Fruit fly (Drosophila melanogaster) whole organism, embryonic: ENCODE results near the gene Polr2I.

ENCODE experiments used
- Blimp-1 ChIP-seq: fragments of 200-800 bp; sonication (Bioruptor generic); optimal IDR thresholded peaks from 3 replicates; lab custom pipeline; 2018; ENCODE audit warnings: missing biosample characterization, missing genetic modification characterization, mild to moderate bottlenecking, moderate library complexity, missing genetic modification reagents
- CG11504 ChIP-seq: fragments of 200-800 bp; sonication (Bioruptor generic); optimal IDR thresholded peaks from 3 replicates; lab custom pipeline; 2019; ENCODE audit warnings: missing biosample characterization, mild to moderate bottlenecking, missing genetic modification characterization, moderate library complexity
- CG11695 ChIP-seq: fragments of 200-800 bp; sonication (Bioruptor generic); IDR thresholded peaks from 3 replicates; pipeline ENCODE4 v1.3.6; 2022; ENCODE audit warnings: missing biosample characterization, missing genetic modification characterization
- CG11723 ChIP-seq: fragments of 200-800 bp; sonication (Bioruptor generic); optimal IDR thresholded peaks from 2 replicates; lab custom pipeline; 2017; ENCODE audit warnings: missing biosample characterization, mild to moderate bottlenecking, missing genetic modification characterization
- CG12219 ChIP-seq: fragments of 200-800 bp; sonication (Bioruptor generic); optimal IDR thresholded peaks from 3 replicates; lab custom pipeline; 2018; ENCODE audit warnings: missing biosample characterization, mild to moderate bottlenecking, missing genetic modification characterization
- CG13296 ChIP-seq: fragments of 200-800 bp; sonication (Bioruptor generic); optimal IDR thresholded peaks from 3 replicates; lab custom pipeline; 2018; ENCODE audit warnings: missing biosample characterization, mild to moderate bottlenecking, missing genetic modification characterization
- CG15601 ChIP-seq: fragments of 200-800 bp; sonication (Bioruptor generic); optimal IDR thresholded peaks from 3 replicates; lab custom pipeline; 2019; ENCODE audit warnings: missing biosample characterization, mild to moderate bottlenecking, missing genetic modification characterization, moderate library complexity
- CG17361 ChIP-seq: fragments of 200-800 bp; sonication (Bioruptor generic); IDR thresholded peaks from 3 replicates; pipeline ENCODE4 v1.3.6; 2022; ENCODE audit warnings: missing biosample characterization, missing genetic modification characterization
- CG17829 ChIP-seq: fragments of 200-800 bp; optimal IDR thresholded peaks from 2 replicates; lab custom pipeline; 2019; ENCODE audit warnings: missing biosample characterization, mild to moderate bottlenecking, missing genetic modification characterization, moderate library complexity
- CG18262 ChIP-seq: fragments of 200-800 bp; optimal IDR thresholded peaks from 3 replicates; lab custom pipeline; 2019; ENCODE audit warnings: missing biosample characterization, mild to moderate bottlenecking, missing genetic modification characterization, moderate library complexity
- CG2116 ChIP-seq: fragments of 200-800 bp; sonication (Bioruptor generic); optimal IDR thresholded peaks from 3 replicates; lab custom pipeline; 2018; ENCODE audit warnings: missing biosample characterization, mild to moderate bottlenecking, missing genetic modification characterization
- CG32532 ChIP-seq: fragments of 200-800 bp; sonication (Bioruptor generic); IDR thresholded peaks from 2 replicates; pipeline ENCODE4 v1.3.6; 2022; ENCODE audit warnings: missing biosample characterization, missing genetic modification characterization
- CG3847 ChIP-seq: fragments of 200-800 bp; sonication (Bioruptor generic); IDR thresholded peaks from 2 replicates; pipeline ENCODE4 v1.3.6; 2022; ENCODE audit warnings: missing biosample characterization, missing genetic modification characterization
- CG42726 ChIP-seq: fragments of 200-800 bp; sonication (Bioruptor generic); IDR thresholded peaks from 2 replicates; pipeline ENCODE4 v1.3.6; 2022; ENCODE audit warnings: missing biosample characterization, missing genetic modification characterization; ENCODE audit not compliant: partially characterized antibody
- CG6254 ChIP-seq: fragments of 200-800 bp; sonication (Bioruptor generic); optimal IDR thresholded peaks from 3 replicates; lab custom pipeline; 2017; ENCODE audit warnings: mild to moderate bottlenecking, missing biosample characterization, missing genetic modification reagents, missing genetic modification characterization
- CG6813 ChIP-seq: fragments of 200-800 bp; sonication (Bioruptor generic); optimal IDR thresholded peaks from 2 replicates; lab custom pipeline; 2017; ENCODE audit warnings: missing biosample characterization, missing genetic modification characterization, mild to moderate bottlenecking, moderate library complexity, missing genetic modification reagents
- CG7556 ChIP-seq: fragments of 200-800 bp; sonication (Bioruptor generic); optimal IDR thresholded peaks from 2 replicates; lab custom pipeline; 2017; ENCODE audit warnings: missing biosample characterization, mild to moderate bottlenecking, missing genetic modification characterization
- CG8281 ChIP-seq: fragments of 200-800 bp; sonication (Bioruptor generic); optimal IDR thresholded peaks from 2 replicates; lab custom pipeline; 2018; ENCODE audit warnings: missing biosample characterization, mild to moderate bottlenecking, missing genetic modification characterization, moderate library complexity
- CG8290 ChIP-seq, 3 experiments: fragments of 200-800 bp; sonication (Bioruptor generic); optimal IDR thresholded peaks; 2 replicates each; lab custom pipeline; 2016 to 2019; ENCODE audit warnings: missing biosample characterization in 3 of 3, missing genetic modification characterization in 3 of 3, mild to moderate bottlenecking in 2 of 3, moderate library complexity in 1 of 3
- CoRest ChIP-seq: fragments of 200-800 bp; sonication (Bioruptor generic); optimal IDR thresholded peaks from 3 replicates; lab custom pipeline; 2018; ENCODE audit warnings: missing biosample characterization, mild to moderate bottlenecking, missing genetic modification characterization, moderate library complexity
- D19A ChIP-seq: fragments of 200-800 bp; optimal IDR thresholded peaks from 3 replicates; lab custom pipeline; 2019; ENCODE audit warnings: missing biosample characterization, mild to moderate bottlenecking, missing genetic modification characterization, moderate library complexity
- H15 ChIP-seq: fragments of 200-800 bp; sonication (Bioruptor generic); IDR thresholded peaks from 3 replicates; pipeline ENCODE4 v1.3.6; 2022; ENCODE audit warnings: missing biosample characterization, missing genetic modification characterization
- HLH54F ChIP-seq: fragments of 200-800 bp; sonication (Bioruptor generic); optimal IDR thresholded peaks from 3 replicates; lab custom pipeline; 2016; ENCODE audit warnings: missing biosample characterization, missing genetic modification characterization
- Hr39 ChIP-seq: fragments of >200 bp; optimal IDR thresholded peaks from 2 replicates; lab custom pipeline; 2017
- Lim3 ChIP-seq: fragments of 200-800 bp; sonication (Bioruptor generic); IDR thresholded peaks from 2 replicates; pipeline ENCODE4 v1.3.6; 2022; ENCODE audit warnings: missing biosample characterization, missing genetic modification characterization
- PHDP ChIP-seq: fragments of 200-800 bp; sonication (Bioruptor generic); optimal IDR thresholded peaks from 3 replicates; lab custom pipeline; 2018; ENCODE audit warnings: missing biosample characterization, mild to moderate bottlenecking, missing genetic modification characterization, moderate library complexity
- Ptx1 ChIP-seq: fragments of 200-800 bp; sonication (Bioruptor generic); IDR thresholded peaks from 2 replicates; pipeline ENCODE4 v1.3.6; 2022; ENCODE audit warnings: missing biosample characterization, missing genetic modification characterization
- Sry-δ ChIP-seq: fragments of 200-800 bp; sonication (Bioruptor generic); optimal IDR thresholded peaks from 2 replicates; lab custom pipeline; 2016; ENCODE audit warnings: missing biosample characterization, missing genetic modification characterization
- TFAM ChIP-seq: fragments of 200-800 bp; sonication (Bioruptor generic); optimal IDR thresholded peaks from 2 replicates; lab custom pipeline; 2017; ENCODE audit warnings: missing biosample characterization, missing genetic modification characterization, inconsistent platforms
- Xbp1 ChIP-seq: fragments of 200-800 bp; sonication (Bioruptor generic); optimal IDR thresholded peaks from 3 replicates; lab custom pipeline; 2016; ENCODE audit warnings: missing biosample characterization, mild to moderate bottlenecking, missing genetic modification characterization
- aop ChIP-seq: fragments of 200-800 bp; sonication (Bioruptor generic); IDR thresholded peaks from 2 replicates; pipeline ENCODE4 v1.3.6; 2022; ENCODE audit warnings: missing biosample characterization, missing genetic modification characterization
- bsh ChIP-seq, 2 experiments: fragments of 200-800 bp; sonication (Bioruptor generic); optimal IDR thresholded peaks; 2 replicates each; lab custom pipeline; 2017 to 2018; ENCODE audit warnings: mild to moderate bottlenecking in 2 of 2, missing biosample characterization in 2 of 2, missing genetic modification characterization in 2 of 2, moderate library complexity in 1 of 2
- ci ChIP-seq: fragments of 200-800 bp; sonication (Bioruptor generic); IDR thresholded peaks from 3 replicates; pipeline ENCODE4 v1.3.6; 2022; ENCODE audit warnings: missing biosample characterization, missing genetic modification characterization
- cwo ChIP-seq: fragments of 200-800 bp; sonication (Bioruptor generic); optimal IDR thresholded peaks from 3 replicates; lab custom pipeline; 2017; ENCODE audit warnings: missing biosample characterization, missing genetic modification characterization, mild to moderate bottlenecking, moderate library complexity, missing genetic modification reagents
- dati ChIP-seq: fragments of 200-800 bp; sonication (Bioruptor generic); IDR thresholded peaks from 2 replicates; pipeline ENCODE4 v1.3.6; 2022; ENCODE audit warnings: missing biosample characterization, missing genetic modification characterization
- dimm ChIP-seq: fragments of 200-800 bp; sonication (Bioruptor generic); IDR thresholded peaks from 2 replicates; pipeline ENCODE4 v1.3.6; 2022; ENCODE audit warnings: missing biosample characterization, missing genetic modification characterization
- disco-r ChIP-seq: fragments of 200-800 bp; sonication (Bioruptor generic); optimal IDR thresholded peaks from 2 replicates; lab custom pipeline; 2016; ENCODE audit warnings: missing biosample characterization, missing genetic modification characterization
- dmrt99B ChIP-seq: fragments of 200-800 bp; sonication (Bioruptor generic); optimal IDR thresholded peaks from 2 replicates; lab custom pipeline; 2018; ENCODE audit warnings: missing biosample characterization, mild to moderate bottlenecking, missing genetic modification characterization, moderate library complexity
- gem ChIP-seq: fragments of 200-800 bp; sonication (Bioruptor generic); optimal IDR thresholded peaks from 2 replicates; lab custom pipeline; 2019; ENCODE audit warnings: missing biosample characterization, mild to moderate bottlenecking, missing genetic modification characterization, moderate library complexity
- h ChIP-seq: fragments of >200 bp; optimal IDR thresholded peaks from 2 replicates; lab custom pipeline; 2017
- lab ChIP-seq: fragments of 200-800 bp; sonication (Bioruptor generic); optimal IDR thresholded peaks from 3 replicates; lab custom pipeline; 2017; ENCODE audit warnings: missing biosample characterization, missing genetic modification characterization, mild to moderate bottlenecking, moderate library complexity, missing genetic modification reagents
- lola ChIP-seq, 3 experiments: fragments of >200 bp in 2 of 3; fragments of 200-800 bp in 1 of 3; sonication (Bioruptor generic) in 1 of 3; optimal IDR thresholded peaks; 2 replicates each; lab custom pipeline; 2017 to 2019; ENCODE audit warnings: missing biosample characterization in 3 of 3, missing genetic modification characterization in 3 of 3, mild to moderate bottlenecking in 1 of 3, moderate library complexity in 1 of 3
- org-1 ChIP-seq: fragments of 200-800 bp; sonication (Bioruptor generic); optimal IDR thresholded peaks from 2 replicates; lab custom pipeline; 2017; ENCODE audit warnings: missing biosample characterization, missing genetic modification characterization
- row ChIP-seq: fragments of 200-800 bp; sonication (Bioruptor generic); IDR thresholded peaks from 3 replicates; pipeline ENCODE4 v1.3.6; 2022; ENCODE audit warnings: missing biosample characterization, missing genetic modification characterization
- sisA ChIP-seq: fragments of 200-800 bp; sonication (Bioruptor generic); IDR thresholded peaks from 2 replicates; pipeline ENCODE4 v1.3.6; 2022; ENCODE audit warnings: missing biosample characterization, missing genetic modification characterization
- trem ChIP-seq: fragments of 200-800 bp; optimal IDR thresholded peaks from 3 replicates; lab custom pipeline; 2019; ENCODE audit warnings: missing biosample characterization, mild to moderate bottlenecking, missing genetic modification characterization, moderate library complexity
- twi ChIP-seq: fragments of 200-800 bp; optimal IDR thresholded peaks from 2 replicates; lab custom pipeline; 2019; ENCODE audit warnings: missing biosample characterization, mild to moderate bottlenecking, missing genetic modification characterization, moderate library complexity
- wdn ChIP-seq: fragments of 200-800 bp; sonication (Bioruptor generic); IDR thresholded peaks from 2 replicates; pipeline ENCODE4 v1.3.6; 2022; ENCODE audit warnings: missing biosample characterization, missing genetic modification characterization
- wek ChIP-seq: fragments of 200-800 bp; sonication (Bioruptor generic); optimal IDR thresholded peaks from 3 replicates; lab custom pipeline; 2018; ENCODE audit warnings: missing biosample characterization, mild to moderate bottlenecking, missing genetic modification characterization, moderate library complexity

Polr2I gene

dm6 chr3R:14279311-14279998 is 29.4 kb upstream of the Polr2I start (continued):
- TF ChIP-seq CG15601 (tag; lab: Kevin White, UChicago) (peak; percentile 17), H15 (no peak), h (lab: Kevin White, UChicago) (no peak), disco-r (GFP tag; lab: Kevin White, UChicago) (no peak), CG8290 (GFP tag; optimal IDR thresholded peaks at IDR 0.05; lab: Kevin White, UChicago) (peak; percentile 34), CG8290 (tag; optimal IDR thresholded peaks at IDR 0.05; lab: Kevin White, UChicago) (no peak), trem (peak; percentile 24), CG42726 (GFP tag; lab: Robert Waterston, UW) (no peak), aop (GFP tag; lab: Robert Waterston, UW) (no peak), CG13296 (peak; percentile 17), CG32532 (GFP tag; lab: Robert Waterston, UW) (no peak), cwo (GFP tag; lab: Kevin White, UChicago) (peak; percentile 38), lola (GFP tag; optimal IDR thresholded peaks at IDR 0.05; lab: Kevin White, UChicago) (no peak), gem (tag; lab: Kevin White, UChicago) (peak; percentile 66), dimm (no peak), Sry-δ (GFP tag; lab: Kevin White, UChicago) (no peak), CG11723 (GFP tag; lab: Kevin White, UChicago) (no peak), dati (no peak), CG17361 (peak; percentile 39; the same call in 1 of the 3 replicates), Xbp1 (GFP tag; lab: Kevin White, UChicago) (peak; percentile 2), CG12219 (GFP tag; lab: Kevin White, UChicago) (no peak), CG18262 (peak; percentile 40), Ptx1 (GFP tag; lab: Robert Waterston, UW) (0 out of 2 replicates have a peak, but pooled peaks have one; percentile 25), CG7556 (GFP tag; lab: Kevin White, UChicago) (peak; percentile 20), CG6813 (GFP tag; lab: Kevin White, UChicago) (peak; percentile 12), CG11504 (tag; lab: Kevin White, UChicago) (peak; percentile 62), dmrt99B (tag; lab: Kevin White, UChicago) (peak; percentile 57), wdn (GFP tag; lab: Robert Waterston, UW) (no peak), TFAM (GFP tag; lab: Kevin White, UChicago) (no peak), HLH54F (GFP tag; lab: Kevin White, UChicago) (no peak), wek (no peak), lab (peak; percentile 60), CG6254 (peak; percentile 4), org-1 (no peak), Hr39 (lab: Kevin White, UChicago) (no peak), Blimp-1 (GFP tag; lab: Kevin White, UChicago) (peak; percentile 55), D19A (peak; percentile 43), twi (no peak), CG8281 (no peak), PHDP (tag; lab: Kevin White, UChicago) (peak; percentile 36), bsh (GFP tag; optimal IDR thresholded peaks at IDR 0.05; lab: Kevin White, UChicago) (no peak), CG11695 (GFP tag; lab: Robert Waterston, UW) (0 out of 3 replicates have a peak, but pooled peaks have one; percentile 33), sisA (GFP tag; lab: Robert Waterston, UW) (peak; percentile 10; the same call in 1 of the 2 replicates), Lim3 (GFP tag; lab: Robert Waterston, UW) (no peak), CoRest (tag; lab: Kevin White, UChicago) (peak; percentile 47), ci (peak; percentile 33; the same call in 1 of the 3 replicates), CG3847 (GFP tag; lab: Robert Waterston, UW) (no peak), CG17829 (peak; percentile 45), row (GFP tag; lab: Robert Waterston, UW) (peak; percentile 65), CG2116 (GFP tag; lab: Kevin White, UChicago) (no peak)
